Fruit fly (Drosophila melanogaster) whole organism, embryonic: ENCODE results near the gene Dus1.

Source experiments
- Aef1 ChIP-seq: fragments of 200-800 bp; sonication (Bioruptor generic); IDR thresholded peaks from 3 replicates; pipeline ENCODE4 v1.3.6; 2022; ENCODE audit warnings: missing biosample characterization, missing genetic modification characterization
- Atf6 ChIP-seq: fragments of 200-800 bp; sonication (Bioruptor generic); IDR thresholded peaks from 2 replicates; pipeline ENCODE4 v1.3.6; 2022; ENCODE audit warnings: missing biosample characterization, missing genetic modification characterization
- B-H2 ChIP-seq: fragments of 200-800 bp; sonication (Bioruptor generic); optimal IDR thresholded peaks from 2 replicates; lab custom pipeline; 2018; ENCODE audit warnings: missing biosample characterization, mild to moderate bottlenecking, missing genetic modification characterization
- Bdp1 ChIP-seq: fragments of 200-800 bp; sonication (Bioruptor generic); optimal IDR thresholded peaks from 3 replicates; lab custom pipeline; 2016; ENCODE audit warnings: missing biosample characterization, missing genetic modification characterization
- CG10267 ChIP-seq: fragments of 200-800 bp; sonication (Bioruptor generic); optimal IDR thresholded peaks from 2 replicates; lab custom pipeline; 2018; ENCODE audit warnings: missing biosample characterization, mild to moderate bottlenecking, missing genetic modification characterization, moderate library complexity
- CG10543 ChIP-seq: fragments of 200-800 bp; sonication (Bioruptor generic); optimal IDR thresholded peaks from 3 replicates; lab custom pipeline; 2017; ENCODE audit warnings: missing biosample characterization, mild to moderate bottlenecking, missing genetic modification characterization, moderate library complexity
- CG10565 ChIP-seq: fragments of 200-800 bp; sonication (Bioruptor generic); optimal IDR thresholded peaks from 3 replicates; lab custom pipeline; 2016; ENCODE audit warnings: missing biosample characterization, mild to moderate bottlenecking, missing genetic modification characterization
- CG1233 ChIP-seq: fragments of 200-800 bp; sonication (Bioruptor generic); optimal IDR thresholded peaks from 4 replicates; lab custom pipeline; 2018; ENCODE audit warnings: missing biosample characterization, mild to moderate bottlenecking, missing genetic modification characterization
- CG12744 ChIP-seq: fragments of 200-800 bp; sonication (Bioruptor generic); optimal IDR thresholded peaks from 2 replicates; lab custom pipeline; 2016; ENCODE audit warnings: missing biosample characterization, missing genetic modification characterization
- CG13775 ChIP-seq: fragments of 200-800 bp; sonication (Bioruptor generic); optimal IDR thresholded peaks from 3 replicates; lab custom pipeline; 2017; ENCODE audit warnings: missing biosample characterization, mild to moderate bottlenecking, missing genetic modification characterization
- CG1529 ChIP-seq: fragments of 200-800 bp; sonication (Bioruptor generic); optimal IDR thresholded peaks from 3 replicates; lab custom pipeline; 2018; ENCODE audit warnings: missing biosample characterization, missing genetic modification characterization
- CG1647 ChIP-seq: fragments of 200-800 bp; sonication (Bioruptor generic); optimal IDR thresholded peaks from 3 replicates; lab custom pipeline; 2016; ENCODE audit warnings: missing biosample characterization, missing genetic modification characterization
- CG17361 ChIP-seq: fragments of 200-800 bp; sonication (Bioruptor generic); IDR thresholded peaks from 3 replicates; pipeline ENCODE4 v1.3.6; 2022; ENCODE audit warnings: missing biosample characterization, missing genetic modification characterization
- CG17385 ChIP-seq: fragments of 200-800 bp; sonication (Bioruptor generic); optimal IDR thresholded peaks from 3 replicates; lab custom pipeline; 2018; ENCODE audit warnings: missing biosample characterization, mild to moderate bottlenecking, missing genetic modification characterization
- CG18476 ChIP-seq: fragments of 200-800 bp; sonication (Bioruptor generic); optimal IDR thresholded peaks from 2 replicates; lab custom pipeline; 2016; ENCODE audit warnings: missing biosample characterization, mild to moderate bottlenecking, missing genetic modification characterization
- CG30403 ChIP-seq: fragments of 200-800 bp; sonication (Bioruptor generic); optimal IDR thresholded peaks from 3 replicates; lab custom pipeline; 2016; ENCODE audit warnings: missing biosample characterization, missing genetic modification characterization
- CG31365 ChIP-seq: fragments of 200-800 bp; sonication (Bioruptor generic); optimal IDR thresholded peaks from 2 replicates; lab custom pipeline; 2018; ENCODE audit warnings: missing biosample characterization, mild to moderate bottlenecking, missing genetic modification characterization
- CG32532 ChIP-seq: fragments of 200-800 bp; sonication (Bioruptor generic); IDR thresholded peaks from 2 replicates; pipeline ENCODE4 v1.3.6; 2022; ENCODE audit warnings: missing biosample characterization, missing genetic modification characterization
- CG3995 ChIP-seq: fragments of 200-800 bp; sonication (Bioruptor generic); optimal IDR thresholded peaks from 3 replicates; lab custom pipeline; 2016; ENCODE audit warnings: missing biosample characterization, missing genetic modification characterization
- CG6854 ChIP-seq: fragments of 200-800 bp; sonication (Bioruptor generic); optimal IDR thresholded peaks from 3 replicates; lab custom pipeline; 2017; ENCODE audit warnings: missing biosample characterization, mild to moderate bottlenecking, missing genetic modification characterization
- CG7357 ChIP-seq: fragments of 200-800 bp; sonication (Bioruptor generic); IDR thresholded peaks from 3 replicates; pipeline ENCODE4 v1.3.6; 2022; ENCODE audit warnings: missing biosample characterization, missing genetic modification characterization
- CG8478 ChIP-seq: fragments of >200 bp; optimal IDR thresholded peaks from 2 replicates; lab custom pipeline; 2018
- CHES-1-like ChIP-seq: fragments of 200-800 bp; sonication (Bioruptor generic); optimal IDR thresholded peaks from 2 replicates; lab custom pipeline; 2016; ENCODE audit warnings: missing biosample characterization, missing genetic modification characterization
- Dip3 ChIP-seq: fragments of 200-800 bp; sonication (Bioruptor generic); optimal IDR thresholded peaks from 3 replicates; lab custom pipeline; 2016; ENCODE audit warnings: missing biosample characterization, missing genetic modification characterization
- ERR ChIP-seq: fragments of 200-800 bp; sonication (Bioruptor generic); optimal IDR thresholded peaks from 2 replicates; lab custom pipeline; 2016; ENCODE audit warnings: missing biosample characterization, missing genetic modification characterization
- Elba2 ChIP-seq: fragments of 200-800 bp; sonication (Bioruptor generic); optimal IDR thresholded peaks from 3 replicates; lab custom pipeline; 2016; ENCODE audit warnings: missing biosample characterization, missing genetic modification characterization
- GATAe ChIP-seq: fragments of 200-800 bp; sonication (Bioruptor generic); conservative IDR thresholded peaks from 2 replicates; pipeline ENCODE4 v1.3.6; 2022; ENCODE audit warnings: missing biosample characterization, missing genetic modification characterization
- Hmx ChIP-seq: fragments of 200-800 bp; sonication (Bioruptor generic); optimal IDR thresholded peaks from 2 replicates; lab custom pipeline; 2016; ENCODE audit warnings: missing biosample characterization, missing genetic modification characterization
- Mes4 ChIP-seq: fragments of 200-800 bp; sonication (Bioruptor generic); optimal IDR thresholded peaks from 2 replicates; lab custom pipeline; 2016; ENCODE audit warnings: missing biosample characterization, missing genetic modification characterization
- NC2α ChIP-seq: fragments of 200-800 bp; sonication (Bioruptor generic); optimal IDR thresholded peaks from 2 replicates; lab custom pipeline; 2016; ENCODE audit warnings: missing biosample characterization, missing genetic modification characterization
- Optix ChIP-seq: fragments of 200-800 bp; sonication (Bioruptor generic); IDR thresholded peaks from 3 replicates; pipeline ENCODE4 v1.3.6; 2022; ENCODE audit warnings: missing biosample characterization, missing genetic modification characterization
- Scr ChIP-seq: fragments of 200-800 bp; sonication (Bioruptor generic); IDR thresholded peaks from 2 replicates; pipeline ENCODE4 v1.3.6; 2022; ENCODE audit warnings: missing biosample characterization, missing genetic modification characterization; ENCODE audit not compliant: partially characterized antibody
- Six4 ChIP-seq: fragments of 200-800 bp; sonication (Bioruptor generic); optimal IDR thresholded peaks from 2 replicates; lab custom pipeline; 2016; ENCODE audit warnings: missing biosample characterization, missing genetic modification characterization
- Sox100B ChIP-seq: fragments of 200-800 bp; sonication (Bioruptor generic); optimal IDR thresholded peaks from 3 replicates; lab custom pipeline; 2018; ENCODE audit warnings: missing biosample characterization, mild to moderate bottlenecking, missing genetic modification characterization
- Xrp1 ChIP-seq: fragments of 200-800 bp; sonication (Bioruptor generic); IDR thresholded peaks from 2 replicates; pipeline ENCODE4 v1.3.6; 2022; ENCODE audit warnings: missing biosample characterization, missing genetic modification characterization
- ash1 ChIP-seq: fragments of 200-800 bp; sonication (Bioruptor generic); optimal IDR thresholded peaks from 2 replicates; lab custom pipeline; 2018; ENCODE audit warnings: missing biosample characterization, mild to moderate bottlenecking, missing genetic modification characterization
- bbx ChIP-seq: fragments of 200-800 bp; sonication (Bioruptor generic); IDR thresholded peaks from 2 replicates; pipeline ENCODE4 v1.3.6; 2022; ENCODE audit warnings: missing biosample characterization, missing genetic modification characterization; ENCODE audit not compliant: partially characterized antibody
- cas ChIP-seq: fragments of 200-800 bp; sonication (Bioruptor generic); IDR thresholded peaks from 2 replicates; pipeline ENCODE4 v1.3.6; 2022; ENCODE audit warnings: missing biosample characterization, missing genetic modification characterization
- chinmo ChIP-seq: fragments of 200-800 bp; sonication (Bioruptor generic); IDR thresholded peaks from 4 replicates; pipeline ENCODE4 v1.3.6; 2022; ENCODE audit warnings: missing biosample characterization, missing genetic modification characterization; ENCODE audit not compliant: partially characterized antibody
- ken ChIP-seq: fragments of 200-800 bp; sonication (Bioruptor generic); IDR thresholded peaks from 3 replicates; pipeline ENCODE4 v1.3.6; 2022; ENCODE audit warnings: missing biosample characterization, missing genetic modification characterization
- lov ChIP-seq, 2 experiments: fragments of 200-800 bp in 1 of 2; fragments of >200 bp in 1 of 2; sonication (Bioruptor generic) in 1 of 2; IDR thresholded peaks in 1 of 2; optimal IDR thresholded peaks in 1 of 2; 2 replicates in 1 of 2; 3 replicates in 1 of 2; pipeline versions ENCODE4 v1.3.6 to Lab custom; 2017 to 2022; ENCODE audit warnings: missing biosample characterization in 1 of 2, missing genetic modification characterization in 1 of 2
- maf-S ChIP-seq: fragments of 200-800 bp; sonication (Bioruptor generic); optimal IDR thresholded peaks from 2 replicates; lab custom pipeline; 2016; ENCODE audit warnings: missing biosample characterization, missing genetic modification characterization
- p53 ChIP-seq: fragments of 200-800 bp; sonication (Bioruptor generic); optimal IDR thresholded peaks from 2 replicates; lab custom pipeline; 2016; ENCODE audit warnings: missing biosample characterization, missing genetic modification characterization
- repo ChIP-seq: fragments of 200-800 bp; sonication (Bioruptor generic); optimal IDR thresholded peaks from 2 replicates; lab custom pipeline; 2016; ENCODE audit warnings: missing biosample characterization, missing genetic modification characterization
- rib ChIP-seq: fragments of 200-800 bp; sonication (Bioruptor generic); IDR thresholded peaks from 2 replicates; pipeline ENCODE4 v1.3.6; 2022; ENCODE audit warnings: missing biosample characterization, missing genetic modification characterization
- shn ChIP-seq: fragments of 200-800 bp; sonication (Bioruptor generic); optimal IDR thresholded peaks from 3 replicates; lab custom pipeline; 2016; ENCODE audit warnings: missing biosample characterization, missing genetic modification characterization
- ssp ChIP-seq: fragments of 200-800 bp; sonication (Bioruptor generic); IDR thresholded peaks from 2 replicates; pipeline ENCODE4 v1.3.6; 2022; ENCODE audit warnings: missing biosample characterization, missing genetic modification characterization
- stc ChIP-seq: fragments of 200-800 bp; sonication (Bioruptor generic); IDR thresholded peaks from 2 replicates; pipeline ENCODE4 v1.3.6; 2022; ENCODE audit warnings: missing biosample characterization, missing genetic modification characterization
- tap ChIP-seq: fragments of 200-800 bp; optimal IDR thresholded peaks from 3 replicates; lab custom pipeline; 2019; ENCODE audit warnings: missing biosample characterization, mild to moderate bottlenecking, missing genetic modification characterization, moderate library complexity
- twi ChIP-seq: fragments of 200-800 bp; optimal IDR thresholded peaks from 2 replicates; lab custom pipeline; 2019; ENCODE audit warnings: missing biosample characterization, mild to moderate bottlenecking, missing genetic modification characterization, moderate library complexity
- vvl ChIP-seq: fragments of 200-800 bp; sonication (Bioruptor generic); IDR thresholded peaks from 2 replicates; pipeline ENCODE4 v1.3.6; 2022; ENCODE audit warnings: missing biosample characterization, missing genetic modification characterization
- zen2 ChIP-seq: fragments of 200-800 bp; sonication (Bioruptor generic); IDR thresholded peaks from 3 replicates; pipeline ENCODE4 v1.3.6; 2022; ENCODE audit warnings: missing biosample characterization, missing genetic modification characterization; ENCODE audit not compliant: partially characterized antibody

The Dus1 gene

DNA sequence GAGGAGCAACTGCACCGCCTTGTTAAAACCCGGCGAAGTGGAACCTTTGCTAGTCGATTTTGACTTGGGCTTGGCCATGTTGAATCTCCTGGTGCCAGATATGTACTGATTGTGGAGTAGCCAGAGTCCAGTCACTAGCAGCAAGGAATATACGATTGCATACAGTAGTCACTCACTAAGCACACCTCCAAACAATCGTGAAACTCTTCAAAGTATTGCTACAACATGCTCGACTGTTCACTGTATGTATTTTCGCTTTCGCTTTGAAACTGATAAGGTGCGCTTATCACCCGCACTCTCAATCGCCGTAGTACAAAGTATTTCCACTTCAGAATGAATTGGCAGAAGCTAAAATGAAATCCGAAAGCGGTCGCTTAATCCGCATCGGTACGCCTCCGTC is 14.9 kb upstream of the Dus1 start (continued):
- TF ChIP-seq CG31365 (tag; lab: Kevin White, UChicago), result no peak
- TF ChIP-seq p53, result no peak
- peak; percentile 75 for TF ChIP-seq Optix (GFP tag; lab: Robert Waterston, UW)
- peak; percentile 84 for TF ChIP-seq vvl
- TF ChIP-seq CG32532 (GFP tag; lab: Robert Waterston, UW), result peak; percentile 84
- no peak for TF ChIP-seq CG17361
- TF ChIP-seq shn (GFP tag; lab: Kevin White, UChicago), result peak; percentile 41
- TF ChIP-seq ERR, result peak; percentile 60
- peak; percentile 82 for TF ChIP-seq Atf6
- peak; percentile 74 for TF ChIP-seq CG10543 (GFP tag; lab: Kevin White, UChicago)
- TF ChIP-seq ash1 (GFP tag; lab: Kevin White, UChicago), result peak; percentile 79
- no peak for TF ChIP-seq CG8478 (lab: Kevin White, UChicago)
- no peak for TF ChIP-seq twi (tag; lab: Kevin White, UChicago)
- peak; percentile 36; the same call in 1 of the 2 replicates for TF ChIP-seq ssp (GFP tag; lab: Robert Waterston, UW)
- no peak for TF ChIP-seq CG3995 (GFP tag; lab: Kevin White, UChicago)
- TF ChIP-seq CG10267 (tag; lab: Kevin White, UChicago), result no peak
- TF ChIP-seq CG30403 (GFP tag; lab: Kevin White, UChicago), result peak; percentile 64
- no peak for TF ChIP-seq CG1529 (GFP tag; lab: Kevin White, UChicago)
- TF ChIP-seq Xrp1 (GFP tag; lab: Robert Waterston, UW), result peak; percentile 67
- TF ChIP-seq stc (GFP tag; lab: Robert Waterston, UW), result 0 out of 2 replicates have a peak, but pooled peaks have one; percentile 18
- TF ChIP-seq ken (GFP tag; lab: Robert Waterston, UW), result peak; percentile 77; the same call in 2 of the 3 replicates
- TF ChIP-seq Aef1 (GFP tag; lab: Robert Waterston, UW), result peak; percentile 68
- no peak for TF ChIP-seq zen2
- TF ChIP-seq GATAe, result peak; percentile 94
- TF ChIP-seq bbx (GFP tag; lab: Robert Waterston, UW), result no peak; the same call in 1 of the 2 replicates
- TF ChIP-seq NC2α, result peak; percentile 26
- TF ChIP-seq CG6854 (GFP tag; lab: Kevin White, UChicago), result peak; percentile 55
- TF ChIP-seq rib, result peak; percentile 69; the same call in 1 of the 2 replicates
- peak; percentile 37; the same call in 1 of the 3 replicates for TF ChIP-seq CG7357
- TF ChIP-seq chinmo (GFP tag; lab: Robert Waterston, UW), result no peak; the same call in 3 of the 4 replicates
- peak; percentile 65 for TF ChIP-seq CG1647 (GFP tag; lab: Kevin White, UChicago)
- no peak for TF ChIP-seq Scr (GFP tag; lab: Robert Waterston, UW)
- no peak for TF ChIP-seq Mes4 (GFP tag; lab: Kevin White, UChicago)
- no peak for TF ChIP-seq Elba2 (GFP tag; lab: Kevin White, UChicago)
- peak; percentile 14 for TF ChIP-seq Six4
- TF ChIP-seq Bdp1 (GFP tag; lab: Kevin White, UChicago), result no peak
- TF ChIP-seq B-H2 (GFP tag; lab: Kevin White, UChicago), result peak; percentile 87
- no peak for TF ChIP-seq lov (optimal IDR thresholded peaks at IDR 0.05; lab: Kevin White, UChicago)
- TF ChIP-seq lov (GFP tag; IDR thresholded peaks at IDR 0.05; lab: Robert Waterston, UW), result no peak
- peak; percentile 22 for TF ChIP-seq repo (GFP tag; lab: Kevin White, UChicago)
- peak; percentile 77 for TF ChIP-seq Dip3 (GFP tag; lab: Kevin White, UChicago)
- TF ChIP-seq CG13775 (GFP tag; lab: Kevin White, UChicago), result no peak
- peak; percentile 60 for TF ChIP-seq CHES-1-like
- TF ChIP-seq CG18476, result peak; percentile 12
- TF ChIP-seq CG10565 (GFP tag; lab: Kevin White, UChicago), result no peak
- peak; percentile 54 for TF ChIP-seq CG12744 (GFP tag; lab: Kevin White, UChicago)
- TF ChIP-seq CG1233 (GFP tag; lab: Kevin White, UChicago), result peak; percentile 40
- peak; percentile 54 for TF ChIP-seq tap (tag; lab: Kevin White, UChicago)
- TF ChIP-seq Sox100B, result no peak
- no peak for TF ChIP-seq maf-S (GFP tag; lab: Kevin White, UChicago)
- peak; percentile 70 for TF ChIP-seq CG17385 (GFP tag; lab: Kevin White, UChicago)
- TF ChIP-seq Hmx (GFP tag; lab: Kevin White, UChicago), result no peak
- TF ChIP-seq cas, result peak; percentile 58; the same call in 1 of the 2 replicates
